Fruit fly (Drosophila melanogaster) Kc167 (cell line): ENCODE data around the gene nonA-l.

Experiments used
- Myc ChIP-seq: fragments of >200 bp; optimal IDR thresholded peaks from 2 replicates; lab custom pipeline; 2017; ENCODE audit warnings: missing external identifiers
- Sin3A ChIP-seq: fragments of >200 bp; optimal IDR thresholded peaks from 2 replicates; lab custom pipeline; 2018; ENCODE audit warnings: missing external identifiers
- h ChIP-seq: fragments of >200 bp; optimal IDR thresholded peaks from 3 replicates; lab custom pipeline; 2018; ENCODE audit warnings: missing external identifiers
- insv ChIP-seq: fragments of >200 bp; optimal IDR thresholded peaks from 3 replicates; lab custom pipeline; 2018; ENCODE audit warnings: missing external identifiers
- psq ChIP-seq: fragments of >200 bp; optimal IDR thresholded peaks from 2 replicates; lab custom pipeline; 2017; ENCODE audit warnings: missing external identifiers
- ttk ChIP-seq: sonication (Bioruptor generic); optimal IDR thresholded peaks from 2 replicates; lab custom pipeline; 2017; ENCODE audit warnings: missing external identifiers

dm6 chr3R:16661693-16662092, 21.7 kb downstream of the nonA-l start:
- TF ChIP-seq Sin3A (lab: Kevin White, UChicago) (no peak), Myc (lab: Kevin White, UChicago) (no peak), insv (lab: Kevin White, UChicago) (no peak), h (lab: Kevin White, UChicago) (no peak), psq (no peak), ttk (lab: Kevin White, UChicago) (no peak)
